Worm (Caenorhabditis elegans) whole organism, L4 larva: ENCODE results near the gene let-4.

Source experiments
- aha-1 ChIP-seq: fragments of 150-350 bp; peaks from one replicate; lab custom pipeline; 2014; ENCODE audit warnings: missing biosample characterization, missing genetic modification characterization
- lin-1 ChIP-seq: fragments of 200-800 bp; sonication (Bioruptor generic); IDR thresholded peaks from 2 replicates; pipeline ENCODE4 v1.3.6; 2022; ENCODE audit warnings: missing genetic modification reagents, missing genetic modification characterization, missing compliant biosample characterization
- lin-13 ChIP-seq: fragments of 150-350 bp; optimal IDR thresholded peaks from 2 replicates; lab custom pipeline; 2014; ENCODE audit warnings: missing biosample characterization, missing genetic modification reagents, missing genetic modification characterization
- nhr-11 ChIP-seq: fragments of 150-350 bp; optimal IDR thresholded peaks from 2 replicates; lab custom pipeline; 2014; ENCODE audit warnings: missing biosample characterization, missing genetic modification characterization
- nhr-237 ChIP-seq: sonication (generic microtip); optimal IDR thresholded peaks from 2 replicates; lab custom pipeline; 2017; ENCODE audit warnings: missing biosample characterization, missing genetic modification characterization
- nhr-77 ChIP-seq: fragments of 150-350 bp; optimal IDR thresholded peaks from 2 replicates; lab custom pipeline; 2014; ENCODE audit warnings: missing biosample characterization, missing genetic modification characterization
- zfp-2 ChIP-seq: sonication (generic microtip); optimal IDR thresholded peaks from 2 replicates; lab custom pipeline; 2016; ENCODE audit warnings: mild to moderate bottlenecking, missing genetic modification characterization, missing compliant biosample characterization
- zip-11 ChIP-seq: fragments of 200-800 bp; sonication (Bioruptor generic); IDR thresholded peaks from 2 replicates; pipeline ENCODE4 v1.3.6; 2022; ENCODE audit warnings: missing genetic modification characterization, missing compliant biosample characterization

DNA sequence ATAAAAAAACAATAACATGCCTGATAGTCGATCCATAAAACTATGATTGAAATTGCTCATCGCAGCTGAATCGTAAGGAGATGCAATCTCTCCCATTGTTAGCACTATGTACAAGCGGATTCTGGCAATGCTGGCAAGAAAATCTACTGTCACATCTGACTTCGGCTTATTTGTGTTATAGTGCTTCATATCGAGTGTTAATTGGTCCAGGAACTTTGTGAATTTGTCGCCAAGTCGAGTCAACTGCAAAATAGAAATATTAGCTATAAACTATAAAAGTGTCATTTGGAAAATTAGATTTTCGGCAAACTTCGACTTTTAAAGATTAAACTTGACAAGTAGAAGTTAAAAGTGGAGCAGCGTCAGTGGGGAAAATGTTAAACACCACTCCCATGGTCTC lies 6.6 kb downstream of the let-4 start:
- TF ChIP-seq zfp-2 (tag; lab: Kevin White, UChicago), result no peak
- no peak for TF ChIP-seq nhr-11 (tag; lab: Kevin White, UChicago)
- no peak for TF ChIP-seq nhr-77
- TF ChIP-seq nhr-237 (tag; lab: Kevin White, UChicago), result no peak
- TF ChIP-seq lin-1 (GFP tag; lab: Robert Waterston, UW), result no peak
- TF ChIP-seq zip-11, result no peak
- TF ChIP-seq lin-13, result no peak
- peak; percentile 41 for TF ChIP-seq aha-1 (tag; lab: Kevin White, UChicago)
